Fruit fly (Drosophila melanogaster) whole organism, wandering third instar larva: ENCODE results near the gene BomT3.

Experiments
- Abd-B ChIP-seq: fragments of >200 bp; optimal IDR thresholded peaks from 2 replicates; lab custom pipeline; 2017; ENCODE audit warnings: missing biosample characterization, missing genetic modification characterization
- CG32264 ChIP-seq: fragments of 200-800 bp; sonication (Bioruptor generic); optimal IDR thresholded peaks from 2 replicates; lab custom pipeline; 2016; ENCODE audit warnings: missing biosample characterization, missing genetic modification characterization
- CG9705 ChIP-seq: fragments of 200-800 bp; sonication (Bioruptor generic); optimal IDR thresholded peaks from 2 replicates; lab custom pipeline; 2018; ENCODE audit warnings: missing biosample characterization, mild to moderate bottlenecking, missing genetic modification characterization
- CrebA ChIP-seq: fragments of 200-800 bp; sonication (Bioruptor generic); optimal IDR thresholded peaks from 2 replicates; lab custom pipeline; 2016; ENCODE audit warnings: missing biosample characterization, mild to moderate bottlenecking, missing genetic modification characterization, borderline replicate concordance
- Dfd ChIP-seq: fragments of >200 bp; optimal IDR thresholded peaks from 2 replicates; lab custom pipeline; 2017; ENCODE audit warnings: missing biosample characterization, missing genetic modification characterization
- Dif ChIP-seq: fragments of 200-275, 200-300 bp; sonication (Bioruptor generic); optimal IDR thresholded peaks from 2 replicates; lab custom pipeline; 2018; ENCODE audit warnings: missing biosample characterization, missing genetic modification characterization; ENCODE audit not compliant: partially characterized antibody
- GATAd ChIP-seq: sonication (Bioruptor generic); optimal IDR thresholded peaks from 2 replicates; lab custom pipeline; 2016; ENCODE audit warnings: missing biosample characterization, missing genetic modification characterization
- HLH106 ChIP-seq: fragments of 200-800 bp; optimal IDR thresholded peaks from 3 replicates; lab custom pipeline; 2019; ENCODE audit warnings: missing biosample characterization, mild to moderate bottlenecking, missing genetic modification characterization, moderate library complexity
- Hnf4 ChIP-seq: fragments of 200-800 bp; sonication (Bioruptor generic); optimal IDR thresholded peaks from 2 replicates; lab custom pipeline; 2016; ENCODE audit warnings: missing biosample characterization, mild to moderate bottlenecking, missing genetic modification characterization
- Hr78 ChIP-seq: fragments of >200 bp; optimal IDR thresholded peaks from 2 replicates; lab custom pipeline; 2017; ENCODE audit warnings: missing biosample characterization, missing genetic modification characterization
- Hr83 ChIP-seq: fragments of 200-300 bp; sonication (Bioruptor generic); optimal IDR thresholded peaks from 2 replicates; lab custom pipeline; 2016; ENCODE audit warnings: missing biosample characterization, mild to moderate bottlenecking, missing genetic modification characterization, moderate library complexity; ENCODE audit not compliant: poor library complexity, severe bottlenecking
- N ChIP-seq: fragments of >200 bp; optimal IDR thresholded peaks from 2 replicates; lab custom pipeline; 2018; ENCODE audit warnings: missing biosample characterization, missing external identifiers, missing genetic modification characterization
- OdsH ChIP-seq: fragments of 200-800 bp; sonication (Bioruptor generic); optimal IDR thresholded peaks from 2 replicates; lab custom pipeline; 2016; ENCODE audit warnings: missing biosample characterization, mild to moderate bottlenecking, missing genetic modification characterization
- Rel ChIP-seq, 2 experiments: fragments of 200-800 bp; sonication (Bioruptor generic) in 1 of 2; optimal IDR thresholded peaks; 2 replicates in 1 of 2; 3 replicates in 1 of 2; lab custom pipeline; 2016 to 2019; ENCODE audit warnings: mild to moderate bottlenecking in 2 of 2, missing biosample characterization in 2 of 2, missing genetic modification characterization in 2 of 2, moderate library complexity in 1 of 2
- Sp1 ChIP-seq: fragments of 200-800 bp; sonication (Bioruptor generic); optimal IDR thresholded peaks from 3 replicates; lab custom pipeline; 2019; ENCODE audit warnings: missing biosample characterization, mild to moderate bottlenecking, missing genetic modification characterization, moderate library complexity
- Vsx2 ChIP-seq: fragments of 200-300, 225-300 bp; sonication (Bioruptor generic); optimal IDR thresholded peaks from 2 replicates; lab custom pipeline; 2018; ENCODE audit warnings: missing biosample characterization, missing genetic modification characterization; ENCODE audit not compliant: partially characterized antibody
- br ChIP-seq: fragments of 200-800 bp; sonication (Bioruptor generic); optimal IDR thresholded peaks from 2 replicates; lab custom pipeline; 2016; ENCODE audit warnings: missing biosample characterization, missing genetic modification characterization
- brk ChIP-seq: fragments of 200-800 bp; sonication (Bioruptor generic); optimal IDR thresholded peaks from 2 replicates; lab custom pipeline; 2016; ENCODE audit warnings: missing biosample characterization, mild to moderate bottlenecking, missing genetic modification characterization
- dl ChIP-seq, 2 experiments: fragments of 175-275, 200-275 bp in 1 of 2; fragments of 200-275 bp in 1 of 2; sonication (Bioruptor generic); optimal IDR thresholded peaks; lab custom pipeline; 2018; ENCODE audit warnings: mild to moderate bottlenecking in 2 of 2, missing biosample characterization in 2 of 2, missing genetic modification characterization in 2 of 2, moderate library complexity in 2 of 2; ENCODE audit not compliant: partially characterized antibody in 2 of 2, insufficient read depth in 1 of 2
- dmrt93B ChIP-seq: fragments of 200-800 bp; sonication (Bioruptor generic); optimal IDR thresholded peaks from 2 replicates; lab custom pipeline; 2018; ENCODE audit warnings: missing biosample characterization, mild to moderate bottlenecking, missing genetic modification characterization
- ey ChIP-seq: fragments of 200-800 bp; sonication (Bioruptor generic); optimal IDR thresholded peaks from 2 replicates; lab custom pipeline; 2016; ENCODE audit warnings: missing biosample characterization, missing genetic modification characterization
- foxo ChIP-seq, 2 experiments: fragments of 200-800 bp; sonication (Bioruptor generic); optimal IDR thresholded peaks; 2 replicates in 1 of 2; 3 replicates in 1 of 2; lab custom pipeline; 2016 to 2017; ENCODE audit warnings: missing biosample characterization in 2 of 2, missing genetic modification characterization in 2 of 2
- fru ChIP-seq: fragments of 200-800 bp; sonication (Bioruptor generic); optimal IDR thresholded peaks from 3 replicates; lab custom pipeline; 2016; ENCODE audit warnings: missing biosample characterization, mild to moderate bottlenecking, missing genetic modification characterization
- jim ChIP-seq: fragments of 175-275, 200-325 bp; sonication (Bioruptor generic); optimal IDR thresholded peaks from 2 replicates; lab custom pipeline; 2016; ENCODE audit warnings: missing biosample characterization, mild to moderate bottlenecking, missing genetic modification characterization
- lola ChIP-seq: fragments of >200 bp; optimal IDR thresholded peaks from 2 replicates; lab custom pipeline; 2017; ENCODE audit warnings: missing biosample characterization, missing genetic modification characterization
- pan ChIP-seq: fragments of >200 bp; optimal IDR thresholded peaks from 2 replicates; lab custom pipeline; 2017
- psq ChIP-seq: fragments of 200-800 bp; sonication (Bioruptor generic); optimal IDR thresholded peaks from 3 replicates; lab custom pipeline; 2017; ENCODE audit warnings: missing biosample characterization, mild to moderate bottlenecking, missing genetic modification characterization, moderate library complexity
- rgr ChIP-seq: fragments of 200-800 bp; sonication (Bioruptor generic); optimal IDR thresholded peaks from 3 replicates; lab custom pipeline; 2016; ENCODE audit warnings: missing biosample characterization, mild to moderate bottlenecking, missing genetic modification characterization
- sage ChIP-seq: fragments of 200-800 bp; sonication (Bioruptor generic); optimal IDR thresholded peaks from 2 replicates; lab custom pipeline; 2016; ENCODE audit warnings: missing biosample characterization, mild to moderate bottlenecking, missing genetic modification characterization
- sv ChIP-seq: fragments of 200-800 bp; sonication (Bioruptor generic); optimal IDR thresholded peaks from 3 replicates; lab custom pipeline; 2016; ENCODE audit warnings: missing biosample characterization, missing genetic modification characterization
- tai ChIP-seq: sonication (Bioruptor generic); optimal IDR thresholded peaks from 2 replicates; lab custom pipeline; 2016; ENCODE audit warnings: missing biosample characterization, missing genetic modification characterization
- usp ChIP-seq: fragments of >200 bp; optimal IDR thresholded peaks from 2 replicates; lab custom pipeline; 2017; ENCODE audit warnings: missing biosample characterization, missing genetic modification characterization
- woc ChIP-seq: sonication (Bioruptor generic); optimal IDR thresholded peaks from 2 replicates; lab custom pipeline; 2016; ENCODE audit warnings: missing biosample characterization, mild to moderate bottlenecking, missing genetic modification characterization

The BomT3 gene

dm6 chr3R:22117149-22117548, 31.0 kb upstream of the BomT3 start, which contains the start of gene Ir94b:
Gene Ir94b (minus strand): TSS chr3R:22117249.
- TF ChIP-seq psq (GFP tag; lab: Kevin White, UChicago) (no peak), lola (GFP tag; lab: Kevin White, UChicago) (no peak), pan (lab: Kevin White, UChicago) (no peak), HLH106 (tag; lab: Kevin White, UChicago) (no peak), Hnf4 (GFP tag; lab: Kevin White, UChicago) (no peak), tai (GFP tag; lab: Kevin White, UChicago) (no peak), dl (GFP tag; optimal IDR thresholded peaks at IDR 0.05; lab: Kevin White, UChicago; ENCODE audit: insufficient read depth in 1 of 2, partially characterized antibody in 2 of 2) (no peak), Sp1 (no peak), GATAd (GFP tag; lab: Kevin White, UChicago) (no peak), foxo (GFP tag; optimal IDR thresholded peaks at IDR 0.05; lab: Kevin White, UChicago) (no peak), CG32264 (GFP tag; lab: Kevin White, UChicago) (no peak), dmrt93B (GFP tag; lab: Kevin White, UChicago) (no peak), Vsx2 (GFP tag; lab: Kevin White, UChicago) (no peak), CG9705 (GFP tag; lab: Kevin White, UChicago) (no peak), br (GFP tag; lab: Kevin White, UChicago) (no peak), Dif (GFP tag; lab: Kevin White, UChicago) (no peak), OdsH (GFP tag; lab: Kevin White, UChicago) (no peak), sv (no peak)

dm6 chr3R:22113127-22113526, 26.9 kb upstream of the BomT3 start, which contains the start of gene Ir94a:
Gene Ir94a (plus strand): TSS chr3R:22113427.
- TF ChIP-seq Hr83 (GFP tag; lab: Kevin White, UChicago) (no peak), ey (GFP tag; lab: Kevin White, UChicago) (no peak), sv (no peak), psq (GFP tag; lab: Kevin White, UChicago) (no peak), brk (no peak), OdsH (GFP tag; lab: Kevin White, UChicago) (no peak), Rel (GFP tag; optimal IDR thresholded peaks at IDR 0.05; lab: Kevin White, UChicago) (no peak), Rel (tag; optimal IDR thresholded peaks at IDR 0.05; lab: Kevin White, UChicago) (no peak), woc (GFP tag; lab: Kevin White, UChicago) (no peak), Abd-B (GFP tag; lab: Kevin White, UChicago) (no peak), N (GFP tag; lab: Kevin White, UChicago) (no peak), tai (GFP tag; lab: Kevin White, UChicago) (no peak), br (GFP tag; lab: Kevin White, UChicago) (no peak), Vsx2 (GFP tag; lab: Kevin White, UChicago) (no peak), Hr78 (no peak), usp (no peak), Dfd (GFP tag; lab: Kevin White, UChicago) (no peak), fru (no peak)

dm6 chr3R:22108316-22108715, 22.1 kb upstream of the BomT3 start:
- TF ChIP-seq usp (no peak), fru (no peak), rgr (GFP tag; lab: Kevin White, UChicago) (no peak), jim (GFP tag; lab: Kevin White, UChicago) (no peak), Rel (GFP tag; optimal IDR thresholded peaks at IDR 0.05; lab: Kevin White, UChicago) (no peak), Rel (tag; optimal IDR thresholded peaks at IDR 0.05; lab: Kevin White, UChicago) (no peak), sage (GFP tag; lab: Kevin White, UChicago) (no peak), Hnf4 (GFP tag; lab: Kevin White, UChicago) (no peak), foxo (GFP tag; optimal IDR thresholded peaks at IDR 0.05; lab: Kevin White, UChicago) (no peak), psq (GFP tag; lab: Kevin White, UChicago) (no peak), ey (GFP tag; lab: Kevin White, UChicago) (no peak), sv (no peak), CrebA (GFP tag; lab: Kevin White, UChicago) (no peak), OdsH (GFP tag; lab: Kevin White, UChicago) (no peak), pan (lab: Kevin White, UChicago) (no peak), CG9705 (GFP tag; lab: Kevin White, UChicago) (no peak)
